Worm (Caenorhabditis elegans) whole organism, L2 larva: ENCODE data around the gene baz-2.

Source experiments
- egl-27 ChIP-seq: sonication (generic microtip); optimal IDR thresholded peaks from 3 replicates; lab custom pipeline; 2017; ENCODE audit warnings: missing biosample characterization, missing genetic modification reagents, missing genetic modification characterization
- elt-3 ChIP-seq: sonication (generic microtip); optimal IDR thresholded peaks from 2 replicates; lab custom pipeline; 2017; ENCODE audit warnings: missing biosample characterization, missing genetic modification characterization
- mdl-1 ChIP-seq, 2 experiments: fragments of 150-350 bp in 1 of 2; sonication (generic microtip) in 1 of 2; optimal IDR thresholded peaks; 2 replicates each; lab custom pipeline; 2017; ENCODE audit warnings: missing biosample characterization in 2 of 2, missing genetic modification characterization in 2 of 2
- nhr-11 ChIP-seq: fragments of 150-350 bp; optimal IDR thresholded peaks from 2 replicates; lab custom pipeline; 2014; ENCODE audit warnings: missing biosample characterization, missing genetic modification characterization
- nhr-12 ChIP-seq: fragments of 150-350 bp; optimal IDR thresholded peaks from 2 replicates; lab custom pipeline; 2014; ENCODE audit warnings: missing biosample characterization, missing genetic modification characterization
- snpc-4 ChIP-seq: fragments of 150-350 bp; optimal IDR thresholded peaks from 2 replicates; lab custom pipeline; 2014; ENCODE audit warnings: missing biosample characterization, missing genetic modification characterization

ce11 chrIII:7648841-7649240 lies 7.0 kb downstream of the baz-2 start:
- no peak for TF ChIP-seq mdl-1 (tag; optimal IDR thresholded peaks at IDR 0.05; lab: Kevin White, UChicago)
- TF ChIP-seq nhr-12 = no peak
- TF ChIP-seq elt-3 = no peak
- TF ChIP-seq nhr-11 (tag; lab: Kevin White, UChicago) = no peak
- TF ChIP-seq egl-27 (tag; lab: Kevin White, UChicago) = no peak
- no peak for TF ChIP-seq snpc-4 (tag; lab: Kevin White, UChicago)
